Worm (Caenorhabditis elegans): ENCODE measurements around the gene F09C12.8.

F09C12.8 gene

DNA sequence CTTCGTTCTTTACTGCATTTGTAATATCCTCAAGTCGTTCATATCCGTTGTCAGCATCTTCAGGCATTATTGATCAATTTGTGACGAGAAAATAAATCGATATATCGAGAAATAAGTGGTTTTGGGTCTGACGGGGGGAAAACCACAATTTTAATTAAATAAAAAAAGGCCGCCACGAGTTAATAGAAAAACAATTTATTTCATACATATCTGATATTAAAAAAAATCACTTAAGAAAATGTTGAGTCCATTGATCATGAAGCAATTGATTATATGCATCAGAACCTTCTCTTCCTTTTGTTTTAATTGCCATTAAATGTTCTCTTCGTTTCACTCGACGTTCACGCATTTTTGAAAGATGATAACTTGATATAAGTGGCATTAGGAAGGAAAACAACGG lies 36.2 kb downstream of the F09C12.8 start, which contains the start of gene F58A6.5:
F58A6.5 (minus strand) TSS at position 101 of the 400 bp plus-strand sequence.
- TF ChIP-seq dox-1 (GFP tag; IDR thresholded peaks at IDR 0.05) (no peak), aptf-2 (GFP tag; conservative IDR thresholded peaks at IDR 0.05) (no peak), mel-28 (tag; optimal IDR thresholded peaks at IDR 0.05; ENCODE audit: borderline replicate concordance) (no peak), lag-1 (GFP tag; IDR thresholded peaks at IDR 0.05) (no peak), madf-8 (GFP tag; conservative IDR thresholded peaks at IDR 0.05) (no peak), Y56A3A.18 (GFP tag; IDR thresholded peaks at IDR 0.05) (no peak), B0019.2 (GFP tag; conservative IDR thresholded peaks at IDR 0.05) (no peak), egl-44 (GFP tag; IDR thresholded peaks at IDR 0.05) (no peak)

DNA sequence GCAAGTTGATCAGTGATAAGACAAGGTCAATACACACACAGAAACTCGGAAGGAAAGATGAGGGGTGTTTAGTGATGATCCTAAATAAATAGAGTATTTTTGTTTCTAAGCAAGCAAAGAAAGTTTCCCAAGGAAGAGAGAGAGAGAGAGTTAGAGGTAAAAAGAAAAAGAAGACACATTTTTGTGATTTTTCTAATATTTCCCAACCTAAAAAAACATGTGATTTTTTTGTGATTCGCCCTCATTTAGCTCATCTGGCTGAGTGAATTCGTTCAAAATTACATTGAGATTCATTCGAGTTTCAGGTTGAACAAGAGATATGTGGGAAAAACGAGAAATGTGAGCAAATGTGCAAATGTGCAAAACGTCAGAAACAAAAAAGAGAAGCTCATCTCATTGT lies 38.6 kb downstream of the F09C12.8 start, which contains the start of gene srb-16:
srb-16 (minus strand) TSS at position 101 of the 400 bp plus-strand sequence.
- TF ChIP-seq ztf-3 (GFP tag; optimal IDR thresholded peaks at IDR 0.05) (no peak), efl-1 (GFP tag; optimal IDR thresholded peaks at IDR 0.05) (no peak), Y79H2A.3 (GFP tag; conservative IDR thresholded peaks at IDR 0.05) (no peak), gei-17 (GFP tag; optimal IDR thresholded peaks at IDR 0.05) (no peak), sptf-2 (GFP tag; optimal IDR thresholded peaks at IDR 0.05) (no peak), ceh-58 (GFP tag; IDR thresholded peaks at IDR 0.05) (no peak), aptf-3 (GFP tag; IDR thresholded peaks at IDR 0.05) (no peak), ets-4 (GFP tag; optimal IDR thresholded peaks at IDR 0.05) (no peak), lir-1 (GFP tag; conservative IDR thresholded peaks at IDR 0.05) (no peak), him-1 (tag; optimal IDR thresholded peaks at IDR 0.05) (no peak), nhr-27 (tag; optimal IDR thresholded peaks at IDR 0.05) (no peak), ceh-27 (GFP tag; optimal IDR thresholded peaks at IDR 0.05) (no peak), sea-2 (GFP tag; IDR thresholded peaks at IDR 0.05) (no peak), attf-3 (GFP tag; conservative IDR thresholded peaks at IDR 0.05) (no peak)

DNA sequence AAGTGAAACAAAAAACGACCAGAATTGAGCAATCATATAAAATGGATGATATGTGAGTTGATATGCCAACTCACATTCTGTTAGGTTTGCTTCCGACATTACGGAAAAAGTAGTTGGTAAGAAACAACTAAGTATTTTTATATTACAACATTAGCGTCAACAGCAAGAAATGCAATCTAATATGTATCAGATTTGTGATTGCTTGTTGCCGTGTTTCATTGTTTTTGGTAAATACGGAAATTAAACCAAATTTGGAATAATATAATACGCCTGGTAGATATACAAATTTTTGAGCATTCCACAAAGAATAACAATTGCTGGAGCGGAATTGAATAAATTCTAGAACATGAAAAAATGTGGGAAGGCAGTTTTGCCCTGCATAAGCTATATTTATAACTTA lies 42.4 kb downstream of the F09C12.8 start, which contains the start of gene srb-12:
srb-12 (minus strand) TSS at position 101 of the 400 bp plus-strand sequence.
- TF ChIP-seq ztf-28 (GFP tag; IDR thresholded peaks at IDR 0.05), result no peak
- no peak for TF ChIP-seq Y67H2A.10 (GFP tag; conservative IDR thresholded peaks at IDR 0.05)
- no peak for TF ChIP-seq C06A6.2 (GFP tag; conservative IDR thresholded peaks at IDR 0.05)
- no peak for TF ChIP-seq tbx-9 (tag; optimal IDR thresholded peaks at IDR 0.05; ENCODE audit: borderline replicate concordance)
- TF ChIP-seq F33H1.4 (GFP tag; IDR thresholded peaks at IDR 0.05), result no peak
- no peak for TF ChIP-seq nhr-120 (GFP tag; IDR thresholded peaks at IDR 0.05)
- TF ChIP-seq unc-62 (GFP tag; optimal IDR thresholded peaks at IDR 0.05), result no peak
- no peak for TF ChIP-seq F57C9.4 (tag; optimal IDR thresholded peaks at IDR 0.05)
- no peak for TF ChIP-seq Y53G8AR.9 (GFP tag; conservative IDR thresholded peaks at IDR 0.05)
- TF ChIP-seq dox-1 (GFP tag; IDR thresholded peaks at IDR 0.05), result no peak
- no peak for TF ChIP-seq atf-7 (tag; optimal IDR thresholded peaks at IDR 0.05)
- TF ChIP-seq K11D2.4 (GFP tag; IDR thresholded peaks at IDR 0.05), result no peak
- TF ChIP-seq egl-44 (GFP tag; IDR thresholded peaks at IDR 0.05), result no peak
- no peak for TF ChIP-seq madf-8 (GFP tag; conservative IDR thresholded peaks at IDR 0.05)

DNA sequence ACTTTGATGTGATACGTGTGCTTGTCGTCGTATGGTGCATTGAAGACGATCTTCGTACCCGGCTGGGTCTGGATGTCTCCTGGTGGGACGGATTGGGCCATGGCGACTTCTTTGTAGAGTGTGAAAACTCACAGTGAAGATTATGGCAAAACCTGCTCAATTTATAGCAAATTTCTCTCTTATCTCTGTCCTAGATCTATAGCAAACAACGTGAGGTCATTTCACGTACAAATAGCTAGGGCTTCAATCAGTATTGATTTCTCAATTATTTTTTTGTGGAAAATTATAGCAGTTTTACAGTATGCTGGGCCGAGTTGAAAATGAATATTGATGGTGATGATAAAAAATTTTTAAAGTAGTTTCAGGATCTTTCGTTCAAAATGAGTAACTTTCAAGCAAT lies 44.8 kb downstream of the F09C12.8 start, which contains the start of gene msp-45:
msp-45 (minus strand) TSS at position 101 of the 400 bp plus-strand sequence.
- no peak for TF ChIP-seq attf-6 (GFP tag; IDR thresholded peaks at IDR 0.05)
- TF ChIP-seq fkh-3 (tag; optimal IDR thresholded peaks at IDR 0.05), result no peak
- TF ChIP-seq unc-62 (GFP tag; optimal IDR thresholded peaks at IDR 0.05), result no peak
- TF ChIP-seq zim-3 (tag; optimal IDR thresholded peaks at IDR 0.05), result no peak
- no peak for TF ChIP-seq lin-40 (tag; optimal IDR thresholded peaks at IDR 0.05)
- no peak for TF ChIP-seq dpff-1 (tag; optimal IDR thresholded peaks at IDR 0.05)
- TF ChIP-seq ekl-4 (GFP tag; IDR thresholded peaks at IDR 0.05), result no peak
- TF ChIP-seq tbp1 (GFP tag; optimal IDR thresholded peaks at IDR 0.05), result no peak
- no peak for TF ChIP-seq hsf-1 (GFP tag; IDR thresholded peaks at IDR 0.05)
- TF ChIP-seq athp-1 (tag; optimal IDR thresholded peaks at IDR 0.05), result no peak
- no peak for TF ChIP-seq unc-130 (GFP tag; optimal IDR thresholded peaks at IDR 0.05)
- no peak for TF ChIP-seq gei-17 (GFP tag; optimal IDR thresholded peaks at IDR 0.05)
- TF ChIP-seq ceh-27 (GFP tag; optimal IDR thresholded peaks at IDR 0.05), result no peak
- no peak for TF ChIP-seq nfyb-1 (GFP tag; IDR thresholded peaks at IDR 0.05)
- no peak for TF ChIP-seq hlh-26 (GFP tag; conservative IDR thresholded peaks at IDR 0.05)
- TF ChIP-seq nhr-80 (tag; optimal IDR thresholded peaks at IDR 0.05), result no peak

Data from whole organism, young adult.